Worm (Caenorhabditis elegans) whole organism, L2 larva: Measurements from ENCODE around the gene exh-1.

Experiments used
- C34F6.9 ChIP-seq: fragments of 150-350 bp; optimal IDR thresholded peaks from 2 replicates; lab custom pipeline; 2014; ENCODE audit warnings: missing biosample characterization, missing genetic modification characterization
- F13H6.1 ChIP-seq: sonication (generic microtip); optimal IDR thresholded peaks from 2 replicates; lab custom pipeline; 2016; ENCODE audit warnings: missing genetic modification characterization, missing compliant biosample characterization
- R02D3.7 ChIP-seq: fragments of 150-350 bp; optimal IDR thresholded peaks from 2 replicates; lab custom pipeline; 2014; ENCODE audit warnings: missing biosample characterization, missing genetic modification characterization
- ZK546.5 ChIP-seq: sonication (generic microtip); optimal IDR thresholded peaks from 2 replicates; lab custom pipeline; 2017; ENCODE audit warnings: missing biosample characterization, missing genetic modification characterization
- alr-1 ChIP-seq: fragments of 150-350 bp; optimal IDR thresholded peaks from 2 replicates; lab custom pipeline; 2014; ENCODE audit warnings: missing biosample characterization, missing genetic modification characterization
- blmp-1 ChIP-seq: sonication (generic microtip); optimal IDR thresholded peaks from 2 replicates; lab custom pipeline; 2017; ENCODE audit warnings: missing genetic modification characterization, mild to moderate bottlenecking, missing compliant biosample characterization, antibody characterized with exemption, moderate library complexity; ENCODE audit not compliant: insufficient read depth
- ceh-16 ChIP-seq: fragments of 150-350 bp; optimal IDR thresholded peaks from 2 replicates; lab custom pipeline; 2014; ENCODE audit warnings: missing biosample characterization, missing genetic modification characterization
- ceh-82 ChIP-seq: fragments of 150-350 bp; optimal IDR thresholded peaks from 2 replicates; lab custom pipeline; 2014; ENCODE audit warnings: missing biosample characterization, missing genetic modification characterization
- crh-2 ChIP-seq: sonication (generic microtip); optimal IDR thresholded peaks from 2 replicates; lab custom pipeline; 2017; ENCODE audit warnings: missing biosample characterization, missing genetic modification characterization
- dmd-4 ChIP-seq: sonication (generic microtip); optimal IDR thresholded peaks from 2 replicates; lab custom pipeline; 2017; ENCODE audit warnings: missing biosample characterization, missing genetic modification characterization
- egl-27 ChIP-seq: sonication (generic microtip); optimal IDR thresholded peaks from 3 replicates; lab custom pipeline; 2017; ENCODE audit warnings: missing biosample characterization, missing genetic modification reagents, missing genetic modification characterization
- elt-1 ChIP-seq: fragments of 150-350 bp; optimal IDR thresholded peaks from 2 replicates; lab custom pipeline; 2014; ENCODE audit warnings: missing biosample characterization, missing genetic modification characterization
- elt-3 ChIP-seq: sonication (generic microtip); optimal IDR thresholded peaks from 2 replicates; lab custom pipeline; 2017; ENCODE audit warnings: missing biosample characterization, missing genetic modification characterization
- fos-1 ChIP-seq: fragments of 150-350 bp; optimal IDR thresholded peaks from 2 replicates; lab custom pipeline; 2014; ENCODE audit warnings: missing biosample characterization, missing genetic modification characterization
- gmeb-1 ChIP-seq: fragments of 150-350 bp; optimal IDR thresholded peaks from 2 replicates; lab custom pipeline; 2014; ENCODE audit warnings: missing biosample characterization, missing genetic modification characterization
- lin-13 ChIP-seq: fragments of 150-350 bp; optimal IDR thresholded peaks from 2 replicates; lab custom pipeline; 2014; ENCODE audit warnings: missing biosample characterization, missing genetic modification reagents, missing genetic modification characterization
- lin-39 ChIP-seq: fragments of 150-350 bp; optimal IDR thresholded peaks from 2 replicates; lab custom pipeline; 2014; ENCODE audit warnings: missing biosample characterization, missing genetic modification reagents, missing genetic modification characterization
- lsy-2 ChIP-seq, 2 experiments: fragments of 150-350 bp in 1 of 2; sonication (generic microtip) in 1 of 2; optimal IDR thresholded peaks; 2 replicates each; lab custom pipeline; 2014 to 2017; ENCODE audit warnings: missing biosample characterization in 2 of 2, missing genetic modification characterization in 2 of 2
- mab-5 ChIP-seq: fragments of 150-350 bp; optimal IDR thresholded peaks from 2 replicates; lab custom pipeline; 2014; ENCODE audit warnings: missing biosample characterization, missing genetic modification characterization
- mbf-1 ChIP-seq: sonication (generic microtip); optimal IDR thresholded peaks from 2 replicates; lab custom pipeline; 2017; ENCODE audit warnings: missing biosample characterization, missing genetic modification characterization
- nhr-10 ChIP-seq: sonication (generic microtip); optimal IDR thresholded peaks from 2 replicates; lab custom pipeline; 2017; ENCODE audit warnings: missing biosample characterization, missing genetic modification characterization
- nhr-12 ChIP-seq: fragments of 150-350 bp; optimal IDR thresholded peaks from 2 replicates; lab custom pipeline; 2014; ENCODE audit warnings: missing biosample characterization, missing genetic modification characterization
- nhr-129 ChIP-seq: fragments of 150-350 bp; optimal IDR thresholded peaks from 2 replicates; lab custom pipeline; 2014; ENCODE audit warnings: missing biosample characterization, missing genetic modification characterization
- nhr-21 ChIP-seq: fragments of 150-350 bp; optimal IDR thresholded peaks from 2 replicates; lab custom pipeline; 2014; ENCODE audit warnings: missing biosample characterization, missing genetic modification characterization
- nhr-23 ChIP-seq: fragments of 150-350 bp; optimal IDR thresholded peaks from 2 replicates; lab custom pipeline; 2014; ENCODE audit warnings: missing biosample characterization, missing genetic modification reagents, missing genetic modification characterization
- nhr-237 ChIP-seq: fragments of 150-350 bp; optimal IDR thresholded peaks from 2 replicates; lab custom pipeline; 2014; ENCODE audit warnings: missing biosample characterization, missing genetic modification characterization
- nhr-25 ChIP-seq: fragments of 150-350 bp; sonication (generic microtip); optimal IDR thresholded peaks from 3 replicates; lab custom pipeline; 2014; ENCODE audit warnings: missing biosample characterization, missing genetic modification characterization
- nhr-77 ChIP-seq: fragments of 150-350 bp; optimal IDR thresholded peaks from 2 replicates; lab custom pipeline; 2014; ENCODE audit warnings: missing biosample characterization, missing genetic modification characterization
- sem-4 ChIP-seq: fragments of 150-350 bp; optimal IDR thresholded peaks from 2 replicates; lab custom pipeline; 2014; ENCODE audit warnings: missing biosample characterization, missing genetic modification reagents, missing genetic modification characterization
- sma-3 ChIP-seq: sonication (generic microtip); optimal IDR thresholded peaks from 2 replicates; lab custom pipeline; 2016; ENCODE audit warnings: missing genetic modification reagents, missing genetic modification characterization, missing compliant biosample characterization
- sma-9 ChIP-seq, 2 experiments: fragments of 150-350 bp in 1 of 2; sonication (generic microtip) in 1 of 2; optimal IDR thresholded peaks; 2 replicates each; lab custom pipeline; 2014 to 2016; ENCODE audit warnings: missing genetic modification characterization in 2 of 2, mild to moderate bottlenecking in 1 of 2, missing biosample characterization in 1 of 2, missing compliant biosample characterization in 1 of 2, missing genetic modification reagents in 1 of 2, moderate library complexity in 1 of 2
- snpc-4 ChIP-seq: fragments of 150-350 bp; optimal IDR thresholded peaks from 2 replicates; lab custom pipeline; 2014; ENCODE audit warnings: missing biosample characterization, missing genetic modification characterization
- unc-39 ChIP-seq: fragments of 150-350 bp; optimal IDR thresholded peaks from 2 replicates; lab custom pipeline; 2014; ENCODE audit warnings: missing biosample characterization, missing genetic modification characterization
- unc-55 ChIP-seq: fragments of 150-350 bp; sonication (generic microtip); optimal IDR thresholded peaks from 3 replicates; lab custom pipeline; 2014; ENCODE audit warnings: missing biosample characterization, missing genetic modification reagents, missing genetic modification characterization
- unc-62 ChIP-seq: fragments of 150-350 bp; optimal IDR thresholded peaks from 2 replicates; lab custom pipeline; 2014; ENCODE audit warnings: missing biosample characterization, missing genetic modification reagents, missing genetic modification characterization
- ztf-1 ChIP-seq: fragments of 200-800 bp; sonication (Bioruptor generic); conservative IDR thresholded peaks from 2 replicates; pipeline ENCODE4 v1.3.6; 2022; ENCODE audit warnings: missing genetic modification characterization, missing compliant biosample characterization
- ztf-11 ChIP-seq: sonication (generic microtip); optimal IDR thresholded peaks from 2 replicates; lab custom pipeline; 2017; ENCODE audit warnings: missing biosample characterization, missing genetic modification characterization
- ztf-4 ChIP-seq: fragments of 150-350 bp; optimal IDR thresholded peaks from 2 replicates; lab custom pipeline; 2014; ENCODE audit warnings: missing biosample characterization, missing genetic modification characterization

Gene exh-1

DNA sequence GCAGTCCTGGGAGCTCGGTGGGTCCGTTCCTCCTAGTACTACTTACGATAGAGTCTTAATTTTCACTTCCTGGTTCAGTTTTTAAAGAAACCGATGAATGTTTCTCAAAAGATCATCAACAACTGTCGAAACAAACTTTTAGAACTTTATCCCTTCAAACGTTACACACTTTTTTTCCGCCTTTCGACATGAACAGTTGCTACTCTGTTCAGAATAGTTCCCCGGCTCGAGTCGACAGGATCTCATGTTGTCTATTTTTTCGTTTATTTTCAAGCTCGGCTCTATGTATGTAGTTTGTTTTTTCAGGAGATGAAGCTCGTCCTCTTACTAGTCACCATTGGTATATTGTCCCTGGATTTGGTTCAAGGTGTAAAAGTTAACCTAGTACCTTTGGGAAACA lies at the start of gene exh-1:
exh-1 (plus strand) TSS at position 301 of the 400 bp plus-strand sequence.
- TF ChIP-seq lin-39 (no peak), nhr-77 (tag; lab: Kevin White, UChicago) (no peak), nhr-10 (no peak), ceh-16 (tag; lab: Kevin White, UChicago) (no peak), sma-9 (GFP tag; optimal IDR thresholded peaks at IDR 0.05; lab: Kevin White, UChicago) (no peak), sma-9 (tag; optimal IDR thresholded peaks at IDR 0.05; lab: Kevin White, UChicago) (no peak), nhr-129 (tag; lab: Kevin White, UChicago) (no peak), crh-2 (no peak), mbf-1 (tag; lab: Kevin White, UChicago) (no peak), F13H6.1 (tag; lab: Kevin White, UChicago) (no peak), nhr-237 (tag; lab: Kevin White, UChicago) (no peak), mab-5 (no peak), unc-55 (GFP tag; lab: Kevin White, UChicago) (no peak), R02D3.7 (tag; lab: Kevin White, UChicago) (no peak), unc-62 (GFP tag; lab: Kevin White, UChicago) (no peak), alr-1 (no peak)

DNA sequence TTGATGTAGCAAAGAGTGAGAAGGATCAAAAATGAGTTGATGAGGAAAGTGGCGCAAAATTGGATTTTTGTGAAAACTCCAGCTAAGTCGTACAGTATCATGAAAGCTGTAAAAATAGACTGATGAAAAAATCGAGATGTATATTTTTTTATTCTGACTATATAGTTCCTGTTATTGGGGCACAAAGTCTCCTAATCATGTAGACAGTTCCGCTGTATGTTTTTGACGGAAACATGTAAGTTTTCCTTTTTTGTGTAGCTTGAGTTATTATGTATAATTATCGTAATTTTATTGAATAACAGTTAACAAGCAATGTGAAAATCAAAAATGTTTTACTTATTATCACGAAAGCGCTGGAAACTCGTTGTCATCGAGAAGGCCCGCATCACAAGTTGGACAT lies 49.4 kb upstream of the exh-1 start, which contains the start of gene str-68:
str-68 (minus strand) TSS at position 101 of the 400 bp plus-strand sequence.
- TF ChIP-seq dmd-4 (tag; lab: Kevin White, UChicago): no peak
- TF ChIP-seq fos-1 (tag; lab: Kevin White, UChicago): no peak
- TF ChIP-seq nhr-21 (tag; lab: Kevin White, UChicago): no peak
- TF ChIP-seq F13H6.1 (tag; lab: Kevin White, UChicago): no peak
- no peak for TF ChIP-seq ztf-4 (tag; lab: Kevin White, UChicago)
- no peak for TF ChIP-seq elt-3 (tag; lab: Kevin White, UChicago)
- TF ChIP-seq nhr-10: no peak
- TF ChIP-seq ztf-11 (tag; lab: Kevin White, UChicago): no peak
- no peak for TF ChIP-seq unc-39 (tag; lab: Kevin White, UChicago)
- TF ChIP-seq ceh-82 (tag; lab: Kevin White, UChicago): no peak
- TF ChIP-seq sem-4: no peak
- TF ChIP-seq ZK546.5 (tag; lab: Kevin White, UChicago): no peak
- TF ChIP-seq nhr-23 (tag; lab: Kevin White, UChicago): no peak
- no peak for TF ChIP-seq lin-13 (GFP tag; lab: Kevin White, UChicago)

DNA sequence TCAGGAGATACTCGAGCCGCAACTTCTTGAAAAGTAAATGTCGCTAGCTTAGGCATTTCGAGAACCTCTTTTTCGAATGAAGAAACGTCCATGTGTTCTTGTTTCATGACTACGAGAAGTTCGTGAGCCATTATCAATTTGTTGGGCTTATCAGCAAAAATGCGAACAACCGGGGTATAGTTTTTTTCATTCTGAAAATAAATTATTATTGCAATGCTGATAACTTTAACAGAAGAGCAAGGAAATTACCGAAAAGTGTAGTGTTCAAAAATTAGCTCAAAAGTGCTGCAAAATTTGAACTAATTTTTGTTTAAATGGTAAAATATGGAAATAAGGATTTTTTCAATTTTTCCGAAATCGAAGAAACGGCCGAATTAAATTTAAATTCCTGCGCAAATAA lies 44.7 kb upstream of the exh-1 start:
- no peak for TF ChIP-seq mab-5
- TF ChIP-seq fos-1 (tag; lab: Kevin White, UChicago): peak; percentile 22

DNA sequence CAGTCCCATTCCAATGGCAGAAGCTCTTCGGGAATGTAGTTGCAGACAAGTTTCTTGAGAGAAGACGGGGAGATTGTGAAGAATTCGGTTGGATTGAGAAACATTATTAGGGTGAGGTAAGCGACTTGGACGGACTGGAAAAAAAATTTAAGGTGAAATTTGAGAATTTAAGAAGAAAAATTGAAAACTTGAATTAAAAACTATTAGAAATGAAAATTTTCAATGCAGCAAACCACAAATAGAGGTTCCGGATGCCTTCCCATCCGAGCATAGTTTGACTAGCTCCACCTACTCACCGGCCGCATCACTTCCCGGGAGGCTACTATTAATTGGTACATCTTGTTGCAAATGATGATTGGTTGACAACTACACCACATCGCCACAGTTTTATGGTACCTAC lies 43.1 kb upstream of the exh-1 start, which contains the start of gene Y73C8C.8:
Y73C8C.8 (minus strand) TSS at position 101 of the 400 bp plus-strand sequence.
- TF ChIP-seq lsy-2 (tag; optimal IDR thresholded peaks at IDR 0.05; lab: Kevin White, UChicago) (no peak), C34F6.9 (tag; lab: Kevin White, UChicago) (no peak), blmp-1 (no peak), lin-13 (GFP tag; lab: Kevin White, UChicago) (no peak), nhr-23 (tag; lab: Kevin White, UChicago) (no peak), ztf-1 (GFP tag; lab: Robert Waterston, UW) (no peak)

DNA sequence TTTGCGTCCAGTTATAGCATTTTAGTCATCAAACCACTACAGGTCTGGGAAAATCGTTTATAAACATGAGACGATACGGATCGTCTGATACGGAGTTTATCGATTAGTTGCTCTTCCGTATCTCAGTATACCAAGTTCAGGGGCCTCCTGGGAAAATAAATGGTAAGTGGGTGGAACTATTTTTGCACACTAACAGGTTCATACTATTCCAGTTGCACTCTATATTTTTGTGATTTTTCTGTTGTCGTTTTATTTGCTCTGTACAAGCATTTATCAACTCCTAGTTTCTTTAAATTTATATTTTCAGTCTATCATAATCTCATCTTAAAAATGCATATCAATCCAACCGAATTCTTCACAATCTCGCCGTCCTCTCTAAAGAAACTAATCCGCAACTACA lies 41.9 kb upstream of the exh-1 start, which contains the start of gene Y73C8C.3:
Y73C8C.3 (plus strand) TSS at position 301 of the 400 bp plus-strand sequence.
- TF ChIP-seq lin-13 (GFP tag; lab: Kevin White, UChicago) (no peak), gmeb-1 (tag; lab: Kevin White, UChicago) (no peak), lsy-2 (tag; optimal IDR thresholded peaks at IDR 0.05; lab: Kevin White, UChicago) (no peak), crh-2 (no peak), fos-1 (tag; lab: Kevin White, UChicago) (no peak), ceh-16 (tag; lab: Kevin White, UChicago) (no peak), nhr-129 (tag; lab: Kevin White, UChicago) (no peak), egl-27 (no peak), nhr-25 (tag; lab: Kevin White, UChicago) (no peak), ztf-4 (tag; lab: Kevin White, UChicago) (no peak), mbf-1 (tag; lab: Kevin White, UChicago) (no peak), C34F6.9 (tag; lab: Kevin White, UChicago) (no peak), elt-1 (tag; lab: Kevin White, UChicago) (no peak), ztf-11 (tag; lab: Kevin White, UChicago) (no peak), nhr-12 (tag; lab: Kevin White, UChicago) (no peak), sma-3 (GFP tag; lab: Kevin White, UChicago) (no peak), nhr-21 (tag; lab: Kevin White, UChicago) (no peak), snpc-4 (tag; lab: Kevin White, UChicago) (no peak)
